Fruit fly (Drosophila melanogaster): Measurements from ENCODE around the gene loqs.

The loqs gene

DNA sequence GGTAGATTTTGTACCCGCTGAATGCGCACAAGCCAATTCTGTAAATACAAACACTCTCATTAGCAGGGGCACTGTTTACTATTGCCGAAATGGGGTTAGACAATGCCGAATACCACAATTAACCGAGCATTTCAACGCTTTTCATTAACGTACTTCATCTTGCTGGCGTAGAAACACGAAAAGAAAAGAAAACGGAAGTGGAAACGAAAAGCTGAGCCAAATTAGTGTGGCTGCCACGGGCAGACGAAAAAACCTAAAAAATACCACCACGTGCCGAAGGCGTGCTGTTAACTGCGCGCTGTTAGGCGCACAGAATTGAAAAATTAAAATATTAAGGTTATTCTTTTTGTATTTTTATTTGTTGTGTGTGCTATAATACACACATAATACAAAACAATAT, 12.5 kb downstream of the loqs start, which contains the start of gene RpL24:
Gene RpL24 (minus strand): TSS at position 229 of the 400 bp plus-strand sequence.
- TF ChIP-seq gl (tag; optimal IDR thresholded peaks at IDR 0.05) (peak; percentile 80), Pif1B (GFP tag; optimal IDR thresholded peaks at IDR 0.05) (peak; percentile 84), EcR (GFP tag; optimal IDR thresholded peaks at IDR 0.05) (no peak), CG32121 (GFP tag; IDR thresholded peaks at IDR 0.05) (peak; percentile 62; the same call in 1 of the 2 replicates), CG9948 (tag; optimal IDR thresholded peaks at IDR 0.05) (peak; percentile 8), rn (GFP tag; IDR thresholded peaks at IDR 0.05) (peak; percentile 62; the same call in 1 of the 2 replicates), CG12605 (GFP tag; IDR thresholded peaks at IDR 0.05) (peak; percentile 81), CG8301 (tag; optimal IDR thresholded peaks at IDR 0.05) (peak; percentile 59), CG8159 (tag; optimal IDR thresholded peaks at IDR 0.05) (peak; percentile 66), Ets98B (GFP tag; IDR thresholded peaks at IDR 0.05) (peak; percentile 80), Pif1A (GFP tag; optimal IDR thresholded peaks at IDR 0.05) (peak; percentile 89), CG13204 (GFP tag; optimal IDR thresholded peaks at IDR 0.05) (no peak), CG14655 (GFP tag; optimal IDR thresholded peaks at IDR 0.05) (no peak), CG10348 (GFP tag; IDR thresholded peaks at IDR 0.05) (no peak), CG15710 (tag; optimal IDR thresholded peaks at IDR 0.05) (peak; percentile 70), fd96Ca (GFP tag; IDR thresholded peaks at IDR 0.05) (peak; percentile 63; the same call in 1 of the 3 replicates), CG4496 (GFP tag; IDR thresholded peaks at IDR 0.05) (peak; percentile 92), CG34367 (tag; optimal IDR thresholded peaks at IDR 0.05) (peak; percentile 82), D1 (tag; optimal IDR thresholded peaks at IDR 0.05) (no peak), CG17806 (tag; optimal IDR thresholded peaks at IDR 0.05) (peak; percentile 25), Snoo (tag; optimal IDR thresholded peaks at IDR 0.05) (peak; percentile 95)

DNA sequence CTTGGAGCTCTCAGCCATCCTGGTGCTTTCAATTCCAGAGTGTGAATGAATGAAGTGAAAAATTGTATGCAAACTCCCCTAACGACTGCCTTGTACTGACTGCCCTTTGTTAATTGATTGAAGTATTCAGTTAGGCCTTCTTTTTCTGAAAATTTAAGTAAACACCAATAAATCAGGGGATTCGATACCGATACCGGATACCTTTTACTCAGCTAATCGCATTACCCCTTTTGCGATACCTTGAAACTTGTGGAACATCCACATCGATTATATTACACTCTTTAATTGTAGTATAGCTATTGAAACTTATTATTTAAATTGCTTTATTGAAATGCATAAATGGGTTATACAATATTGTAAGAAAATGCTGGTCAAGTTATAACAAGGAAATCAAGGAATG, 13.6 kb downstream of the loqs start, which contains the start of gene CG16957:
Gene CG16957 (minus strand): TSS at position 101 of the 400 bp plus-strand sequence.
- no peak for TF ChIP-seq rn (GFP tag; IDR thresholded peaks at IDR 0.05)

DNA sequence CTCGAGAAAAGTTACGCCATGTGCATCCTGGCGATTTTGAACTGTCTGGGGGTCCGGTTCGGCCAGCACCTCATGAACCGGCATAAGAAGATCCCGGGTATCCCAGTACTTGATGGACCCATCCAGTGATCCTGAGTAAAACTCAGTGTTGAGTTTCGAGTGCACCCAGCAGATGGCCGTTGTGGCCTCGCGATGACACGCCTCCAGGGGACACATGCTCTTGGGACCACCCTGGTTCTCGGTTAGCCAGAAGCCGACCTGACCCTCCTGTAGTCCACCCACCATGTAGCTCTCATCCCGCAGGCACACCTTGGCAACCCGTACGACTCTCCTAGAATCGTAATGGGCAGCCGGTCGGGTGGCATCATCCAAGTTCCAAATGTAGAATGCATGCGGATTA, 14.9 kb downstream of the loqs start:
- TF ChIP-seq CG12605 (GFP tag; IDR thresholded peaks at IDR 0.05) (no peak), EcR (GFP tag; optimal IDR thresholded peaks at IDR 0.05) (no peak), Ets98B (GFP tag; IDR thresholded peaks at IDR 0.05) (no peak), D1 (tag; optimal IDR thresholded peaks at IDR 0.05) (no peak), CG17806 (tag; optimal IDR thresholded peaks at IDR 0.05) (no peak)

DNA sequence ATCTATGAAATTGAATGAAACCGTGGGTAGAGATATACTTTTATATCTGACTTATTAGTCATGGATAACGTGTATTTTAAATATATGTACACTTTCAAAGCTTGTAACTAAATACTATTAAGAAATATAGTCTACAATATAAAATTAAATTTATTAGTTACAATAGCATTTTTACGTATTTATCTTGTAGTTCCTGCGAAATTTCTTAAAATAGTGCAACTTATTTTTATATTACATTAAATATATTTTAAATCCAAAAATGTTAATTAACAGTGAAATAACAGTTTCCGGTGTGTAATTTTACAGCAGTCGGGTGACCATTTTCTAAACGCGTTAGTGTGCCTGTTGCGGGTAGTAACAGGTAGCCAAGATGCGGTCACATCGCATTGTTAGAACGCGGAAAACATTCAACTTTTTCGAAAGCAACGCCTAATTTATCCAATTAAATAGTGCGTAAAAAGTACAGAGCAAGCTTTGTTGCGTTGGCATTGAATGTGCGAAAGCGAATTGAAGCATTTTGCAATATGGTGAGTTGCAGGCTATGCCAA, 16.2 kb downstream of the loqs start, which contains the start of the genes CG10859 and CG7110:
Gene CG10859 (minus strand): TSS at position 51 of the 548 bp plus-strand sequence.
Gene CG7110 (plus strand): TSS at position 378 of the 548 bp plus-strand sequence.
- TF ChIP-seq CG34367 (tag; optimal IDR thresholded peaks at IDR 0.05) (peak; percentile 10), CG8301 (tag; optimal IDR thresholded peaks at IDR 0.05) (no peak), Snoo (tag; optimal IDR thresholded peaks at IDR 0.05) (peak; percentile 49)

DNA sequence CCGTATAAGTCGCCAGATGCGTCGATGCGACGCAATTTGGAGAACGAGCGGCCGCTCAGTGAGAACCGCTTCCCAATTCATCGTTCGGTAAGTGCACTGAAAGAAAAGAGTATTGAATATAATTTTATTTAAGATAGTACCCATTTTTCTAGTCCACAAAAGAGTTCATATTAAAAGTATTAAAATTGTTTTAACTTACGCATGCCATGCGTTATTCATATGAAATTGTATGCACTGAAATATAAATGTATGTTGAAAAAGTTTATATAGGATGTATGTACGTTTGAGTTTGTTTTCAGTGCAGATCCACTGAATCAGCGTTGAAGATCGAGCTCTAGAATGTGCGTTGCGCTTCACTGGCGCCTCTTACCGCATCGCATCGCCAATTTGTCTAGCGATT, 17.1 kb downstream of the loqs start:
- TF ChIP-seq fd96Ca (GFP tag; IDR thresholded peaks at IDR 0.05) (no peak), CG9948 (tag; optimal IDR thresholded peaks at IDR 0.05) (peak; percentile 2), CG4496 (GFP tag; IDR thresholded peaks at IDR 0.05) (0 out of 3 replicates have a peak, but pooled peaks have one; percentile 29), Ets98B (GFP tag; IDR thresholded peaks at IDR 0.05) (no peak), CG14655 (GFP tag; optimal IDR thresholded peaks at IDR 0.05) (peak; percentile 41), CG13204 (GFP tag; optimal IDR thresholded peaks at IDR 0.05) (no peak), Pif1A (GFP tag; optimal IDR thresholded peaks at IDR 0.05) (peak; percentile 27), CG32121 (GFP tag; IDR thresholded peaks at IDR 0.05) (0 out of 2 replicates have a peak, but pooled peaks have one; percentile 26), CG10348 (GFP tag; IDR thresholded peaks at IDR 0.05) (no peak), CG34367 (tag; optimal IDR thresholded peaks at IDR 0.05) (no peak), Snoo (tag; optimal IDR thresholded peaks at IDR 0.05) (no peak), CG8301 (tag; optimal IDR thresholded peaks at IDR 0.05) (peak; percentile 35), CG17806 (tag; optimal IDR thresholded peaks at IDR 0.05) (no peak), CG12605 (GFP tag; IDR thresholded peaks at IDR 0.05) (no peak), gl (tag; optimal IDR thresholded peaks at IDR 0.05) (no peak), Pif1B (GFP tag; optimal IDR thresholded peaks at IDR 0.05) (no peak), rn (GFP tag; IDR thresholded peaks at IDR 0.05) (no peak), CG8159 (tag; optimal IDR thresholded peaks at IDR 0.05) (no peak), D1 (tag; optimal IDR thresholded peaks at IDR 0.05) (no peak), EcR (GFP tag; optimal IDR thresholded peaks at IDR 0.05) (no peak), CG15710 (tag; optimal IDR thresholded peaks at IDR 0.05) (no peak)

DNA sequence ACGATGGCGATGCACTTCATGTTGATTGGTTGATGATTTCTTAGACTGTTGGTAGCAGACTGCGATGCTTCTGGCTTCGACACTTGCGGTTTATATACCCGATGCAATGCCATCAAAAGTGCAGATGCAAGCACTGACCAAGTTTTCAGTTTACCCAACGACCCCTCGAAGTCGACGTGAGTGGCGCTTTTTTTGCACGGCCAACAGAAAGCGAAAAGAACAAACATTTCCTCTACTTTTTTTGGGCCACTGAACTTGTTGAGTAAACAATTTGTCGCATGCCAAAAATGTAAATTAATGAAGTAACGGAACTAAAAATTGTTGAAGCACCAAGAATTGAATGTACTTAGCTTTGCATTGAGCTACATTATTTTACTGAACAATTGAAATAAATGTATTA, 29.1 kb downstream of the loqs start, which contains the start of gene Vm34Ca:
Gene Vm34Ca (minus strand): TSS at position 66 of the 400 bp plus-strand sequence.
- TF ChIP-seq Pif1B (GFP tag; optimal IDR thresholded peaks at IDR 0.05), result no peak
- TF ChIP-seq CG8159 (tag; optimal IDR thresholded peaks at IDR 0.05), result no peak
- TF ChIP-seq D1 (tag; optimal IDR thresholded peaks at IDR 0.05), result no peak
- no peak for TF ChIP-seq CG4496 (GFP tag; IDR thresholded peaks at IDR 0.05)
- TF ChIP-seq CG14655 (GFP tag; optimal IDR thresholded peaks at IDR 0.05), result no peak
- no peak for TF ChIP-seq CG8301 (tag; optimal IDR thresholded peaks at IDR 0.05)
- no peak for TF ChIP-seq fd96Ca (GFP tag; IDR thresholded peaks at IDR 0.05)
- no peak for TF ChIP-seq rn (GFP tag; IDR thresholded peaks at IDR 0.05)
- TF ChIP-seq gl (tag; optimal IDR thresholded peaks at IDR 0.05), result no peak
